Worm (Caenorhabditis elegans): Measurements from ENCODE around the gene F10D7.10.

DNA sequence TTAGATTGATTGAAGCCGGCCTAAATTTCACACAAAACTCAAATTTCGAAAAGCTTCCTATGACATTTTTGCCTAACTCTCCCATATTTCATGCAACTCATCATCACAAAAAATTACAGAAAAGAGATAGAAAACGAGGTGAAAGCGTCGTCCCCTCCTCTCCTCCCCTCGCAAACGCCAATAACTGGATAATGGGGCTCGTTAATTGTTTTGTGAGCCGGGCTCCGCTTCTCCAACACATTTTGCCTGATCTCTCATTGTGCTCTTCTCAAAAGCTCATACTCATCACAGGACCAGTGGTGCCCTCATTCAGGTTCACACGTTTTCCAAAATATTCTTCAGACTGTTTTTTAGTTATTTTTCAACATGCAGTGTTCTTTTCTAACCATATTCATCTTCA, 49.2 kb upstream of the F10D7.10 start, which contains the start of gene pbo-6:
- TF ChIP-seq nhr-12 (tag; optimal IDR thresholded peaks at IDR 0.05), result no peak
- TF ChIP-seq C34B4.2 (tag; optimal IDR thresholded peaks at IDR 0.05), result no peak
- no peak for TF ChIP-seq nhr-85 (tag)
- TF ChIP-seq ceh-63 (GFP tag; optimal IDR thresholded peaks at IDR 0.05), result no peak
- no peak for TF ChIP-seq ets-5 (GFP tag; IDR thresholded peaks at IDR 0.05)

All from whole organism, L1 larva.